Fruit fly (Drosophila melanogaster): Measurements from ENCODE around the gene Bace.

The Bace gene

dm6 chr2L:8511723-8512122 lies 15.6 kb upstream of the Bace start, which contains the start of gene CG13096:
Gene CG13096 (minus strand): TSS chr2L:8511866.
- TF ChIP-seq Sin3A (optimal IDR thresholded peaks at IDR 0.05), result no peak
- no peak for TF ChIP-seq h (optimal IDR thresholded peaks at IDR 0.05)
- TF ChIP-seq psq (optimal IDR thresholded peaks at IDR 0.05), result no peak
- TF ChIP-seq insv (optimal IDR thresholded peaks at IDR 0.05), result no peak
- no peak for TF ChIP-seq Myc (optimal IDR thresholded peaks at IDR 0.05)
- TF ChIP-seq ttk (optimal IDR thresholded peaks at IDR 0.05), result no peak

- TF ChIP-seq Sin3A (optimal IDR thresholded peaks at IDR 0.05) (no peak), h (optimal IDR thresholded peaks at IDR 0.05) (no peak), ttk (optimal IDR thresholded peaks at IDR 0.05) (no peak), psq (optimal IDR thresholded peaks at IDR 0.05) (no peak), insv (optimal IDR thresholded peaks at IDR 0.05) (no peak)
Observed at dm6 chr2L:8506729-8507128, 10.6 kb upstream of the Bace start, which contains the start of gene Dh31. Gene Dh31 (minus strand): TSS chr2L:8506845.

- TF ChIP-seq insv (optimal IDR thresholded peaks at IDR 0.05) (no peak), Myc (optimal IDR thresholded peaks at IDR 0.05) (no peak), psq (optimal IDR thresholded peaks at IDR 0.05) (no peak), ttk (optimal IDR thresholded peaks at IDR 0.05) (no peak), h (optimal IDR thresholded peaks at IDR 0.05) (no peak), Sin3A (optimal IDR thresholded peaks at IDR 0.05) (no peak)
Observed at dm6 chr2L:8490439-8490838, 5.7 kb downstream of the Bace start, which contains the start of gene CG43400. Gene CG43400 (plus strand): TSS chr2L:8490739.

- TF ChIP-seq Sin3A (optimal IDR thresholded peaks at IDR 0.05) (no peak), ttk (optimal IDR thresholded peaks at IDR 0.05) (no peak), insv (optimal IDR thresholded peaks at IDR 0.05) (no peak), Myc (optimal IDR thresholded peaks at IDR 0.05) (no peak), psq (optimal IDR thresholded peaks at IDR 0.05) (no peak), h (optimal IDR thresholded peaks at IDR 0.05) (no peak)
Observed at dm6 chr2L:8488735-8489134, 7.4 kb downstream of the Bace start, which contains the start of gene CG13088. Gene CG13088 (plus strand): TSS chr2L:8488981.

dm6 chr2L:8485562-8485961 lies 10.5 kb downstream of the Bace start:
- TF ChIP-seq h (optimal IDR thresholded peaks at IDR 0.05) (no peak), ttk (optimal IDR thresholded peaks at IDR 0.05) (no peak), psq (optimal IDR thresholded peaks at IDR 0.05) (no peak), Myc (optimal IDR thresholded peaks at IDR 0.05) (no peak), insv (optimal IDR thresholded peaks at IDR 0.05) (no peak), Sin3A (optimal IDR thresholded peaks at IDR 0.05) (no peak)

dm6 chr2L:8481623-8482424 lies 14.3 kb downstream of the Bace start, which contains the start of gene CG43796:
Gene CG43796 (plus strand): TSS chr2L:8482374.
- TF ChIP-seq insv (optimal IDR thresholded peaks at IDR 0.05) (no peak), h (optimal IDR thresholded peaks at IDR 0.05) (no peak), ttk (optimal IDR thresholded peaks at IDR 0.05) (no peak), psq (optimal IDR thresholded peaks at IDR 0.05) (no peak), Sin3A (optimal IDR thresholded peaks at IDR 0.05) (no peak), Myc (optimal IDR thresholded peaks at IDR 0.05) (no peak)

dm6 chr2L:8480825-8481224 lies 15.3 kb downstream of the Bace start:
- TF ChIP-seq insv (optimal IDR thresholded peaks at IDR 0.05) (no peak), ttk (optimal IDR thresholded peaks at IDR 0.05) (no peak), Sin3A (optimal IDR thresholded peaks at IDR 0.05) (no peak), Myc (optimal IDR thresholded peaks at IDR 0.05) (no peak), h (optimal IDR thresholded peaks at IDR 0.05) (no peak), psq (optimal IDR thresholded peaks at IDR 0.05) (no peak)

- TF ChIP-seq psq (optimal IDR thresholded peaks at IDR 0.05), result no peak
- TF ChIP-seq insv (optimal IDR thresholded peaks at IDR 0.05), result no peak
- TF ChIP-seq Sin3A (optimal IDR thresholded peaks at IDR 0.05), result no peak
- TF ChIP-seq Myc (optimal IDR thresholded peaks at IDR 0.05), result no peak
Observed at dm6 chr2L:8478911-8479706, 17.0 kb downstream of the Bace start.

dm6 chr2L:8478379-8478778 lies 17.7 kb downstream of the Bace start:
- no peak for TF ChIP-seq Sin3A (optimal IDR thresholded peaks at IDR 0.05)
- no peak for TF ChIP-seq ttk (optimal IDR thresholded peaks at IDR 0.05)
- no peak for TF ChIP-seq h (optimal IDR thresholded peaks at IDR 0.05)
- TF ChIP-seq Myc (optimal IDR thresholded peaks at IDR 0.05), result no peak
- TF ChIP-seq psq (optimal IDR thresholded peaks at IDR 0.05), result no peak
- TF ChIP-seq insv (optimal IDR thresholded peaks at IDR 0.05), result no peak

dm6 chr2L:8477971-8478370 lies 18.1 kb downstream of the Bace start:
- no peak for TF ChIP-seq Myc (optimal IDR thresholded peaks at IDR 0.05)
- TF ChIP-seq ttk (optimal IDR thresholded peaks at IDR 0.05), result no peak
- TF ChIP-seq psq (optimal IDR thresholded peaks at IDR 0.05), result no peak
- no peak for TF ChIP-seq h (optimal IDR thresholded peaks at IDR 0.05)
- no peak for TF ChIP-seq Sin3A (optimal IDR thresholded peaks at IDR 0.05)
- TF ChIP-seq insv (optimal IDR thresholded peaks at IDR 0.05), result no peak

- TF ChIP-seq psq (optimal IDR thresholded peaks at IDR 0.05) (no peak), h (optimal IDR thresholded peaks at IDR 0.05) (no peak), Myc (optimal IDR thresholded peaks at IDR 0.05) (no peak), insv (optimal IDR thresholded peaks at IDR 0.05) (no peak), Sin3A (optimal IDR thresholded peaks at IDR 0.05) (no peak), ttk (optimal IDR thresholded peaks at IDR 0.05) (no peak)
Observed at dm6 chr2L:8477049-8477448, 19.1 kb downstream of the Bace start, which contains the start of gene CheA29a. Gene CheA29a (plus strand): TSS chr2L:8477349.

dm6 chr2L:8473448-8473847 lies 22.7 kb downstream of the Bace start:
- TF ChIP-seq ttk (optimal IDR thresholded peaks at IDR 0.05), result no peak
- no peak for TF ChIP-seq insv (optimal IDR thresholded peaks at IDR 0.05)
- TF ChIP-seq h (optimal IDR thresholded peaks at IDR 0.05), result no peak
- TF ChIP-seq Myc (optimal IDR thresholded peaks at IDR 0.05), result no peak
- no peak for TF ChIP-seq Sin3A (optimal IDR thresholded peaks at IDR 0.05)
- TF ChIP-seq psq (optimal IDR thresholded peaks at IDR 0.05), result no peak
